Fruit fly (Drosophila melanogaster) whole organism: ENCODE data around the gene twr.

Source experiments
- EcR ChIP-seq, 2 experiments: fragments of >200 bp; optimal IDR thresholded peaks; 2 replicates each; lab custom pipeline; 2017; ENCODE audit warnings: missing biosample characterization in 2 of 2, missing genetic modification characterization in 2 of 2, missing genetic modification reagents in 2 of 2
- pan ChIP-seq: fragments of >200 bp; optimal IDR thresholded peaks from 2 replicates; lab custom pipeline; 2017
- psq ChIP-seq: fragments of >200 bp; optimal IDR thresholded peaks from 2 replicates; lab custom pipeline; 2017
- usp ChIP-seq: fragments of >200 bp; optimal IDR thresholded peaks from 2 replicates; lab custom pipeline; 2017; ENCODE audit warnings: missing biosample characterization, missing genetic modification characterization, mixed read lengths

- TF ChIP-seq EcR (GFP tag; optimal IDR thresholded peaks at IDR 0.05; lab: Kevin White, UChicago) = no peak
- TF ChIP-seq pan (lab: Kevin White, UChicago) = no peak
- TF ChIP-seq psq = no peak
- TF ChIP-seq usp = no peak
These were observed 14.8 kb downstream of the twr start for dm6 chr3R:6672303-6673007.
